Worm (Caenorhabditis elegans): Measurements from ENCODE around the gene F10E7.5.

The F10E7.5 gene

ce11 chrII:7147550-7147949 lies 35.8 kb downstream of the F10E7.5 start (continued):
- TF ChIP-seq hrde-1 (tag; optimal IDR thresholded peaks at IDR 0.05; ENCODE audit: borderline replicate concordance) = peak; percentile 46
- peak; percentile 53; the same call in 1 of the 2 replicates for TF ChIP-seq hmg-1.2 (GFP tag; IDR thresholded peaks at IDR 0.05)
- TF ChIP-seq unc-130 (GFP tag; optimal IDR thresholded peaks at IDR 0.05) = no peak
- TF ChIP-seq aptf-2 (GFP tag; conservative IDR thresholded peaks at IDR 0.05) = no peak
- peak; percentile 78 for TF ChIP-seq snpc-3.4 (tag; optimal IDR thresholded peaks at IDR 0.05)
- peak; percentile 45 for TF ChIP-seq efl-1 (GFP tag; optimal IDR thresholded peaks at IDR 0.05)
- no peak for TF ChIP-seq nhr-179 (tag; optimal IDR thresholded peaks at IDR 0.05)
- peak; percentile 70 for TF ChIP-seq madf-8 (GFP tag; conservative IDR thresholded peaks at IDR 0.05)
- TF ChIP-seq lsl-1 (GFP tag; optimal IDR thresholded peaks at IDR 0.05) = peak; percentile 84
- no peak for TF ChIP-seq ama-1 (optimal IDR thresholded peaks at IDR 0.05)
- no peak for TF ChIP-seq ama-1 (GFP tag; optimal IDR thresholded peaks at IDR 0.05)
- TF ChIP-seq lin-40 (tag; optimal IDR thresholded peaks at IDR 0.05) = peak; percentile 27
- no peak for TF ChIP-seq dpff-1 (tag; optimal IDR thresholded peaks at IDR 0.05)
- TF ChIP-seq attf-5 (GFP tag; optimal IDR thresholded peaks at IDR 0.05) = peak; percentile 68
- TF ChIP-seq lag-1 (GFP tag; IDR thresholded peaks at IDR 0.05) = no peak
- TF ChIP-seq B0019.2 (GFP tag; conservative IDR thresholded peaks at IDR 0.05) = peak; percentile 61
- TF ChIP-seq ZK185.1 (tag; optimal IDR thresholded peaks at IDR 0.05; ENCODE audit: poor library complexity, severe bottlenecking) = peak; percentile 35
- peak; percentile 55; the same call in 1 of the 2 replicates for TF ChIP-seq ceh-100 (GFP tag; IDR thresholded peaks at IDR 0.05)
- peak; percentile 85 for TF ChIP-seq lin-54 (GFP tag; optimal IDR thresholded peaks at IDR 0.05)
- TF ChIP-seq attf-6 (GFP tag; IDR thresholded peaks at IDR 0.05) = no peak
- peak in 1 of 3 experiments; percentile 76 for TF ChIP-seq lin-35 (GFP tag; optimal IDR thresholded peaks at IDR 0.05)
- no peak for TF ChIP-seq mel-28 (tag; optimal IDR thresholded peaks at IDR 0.05; ENCODE audit: borderline replicate concordance)
- TF ChIP-seq nhr-80 (tag; optimal IDR thresholded peaks at IDR 0.05) = no peak
- TF ChIP-seq lin-26 (GFP tag; IDR thresholded peaks at IDR 0.05) = no peak
- TF ChIP-seq F49E8.2 (tag; optimal IDR thresholded peaks at IDR 0.05; ENCODE audit: insufficient read depth) = peak; percentile 70
- TF ChIP-seq madf-10 (tag; optimal IDR thresholded peaks at IDR 0.05) = no peak
- TF ChIP-seq Y79H2A.3 (GFP tag; conservative IDR thresholded peaks at IDR 0.05) = no peak
- TF ChIP-seq F23B12.7 (tag; optimal IDR thresholded peaks at IDR 0.05; ENCODE audit: insufficient read depth) = peak; percentile 34
- peak; percentile 55 for TF ChIP-seq tlf-1 (GFP tag; optimal IDR thresholded peaks at IDR 0.05)
- TF ChIP-seq him-1 (tag; optimal IDR thresholded peaks at IDR 0.05) = peak; percentile 75
- peak; percentile 65 for TF ChIP-seq snpc-1.1 (tag; optimal IDR thresholded peaks at IDR 0.05; ENCODE audit: insufficient read depth)
- 0 out of 2 replicates have a peak, but pooled peaks have one; percentile 17 for TF ChIP-seq ekl-4 (GFP tag; IDR thresholded peaks at IDR 0.05)
- no peak for TF ChIP-seq sea-2 (GFP tag; IDR thresholded peaks at IDR 0.05)
- TF ChIP-seq repo-1 (tag; optimal IDR thresholded peaks at IDR 0.05) = no peak
- peak; percentile 88; the same call in 1 of the 2 replicates for TF ChIP-seq mcd-1 (GFP tag; IDR thresholded peaks at IDR 0.05)

ce11 chrII:7148099-7148498 lies 36.3 kb downstream of the F10E7.5 start, which contains the start of gene T07F8.1:
Gene T07F8.1, plus strand, starts transcription at chrII:7148399.
- no peak for TF ChIP-seq let-607 (tag; optimal IDR thresholded peaks at IDR 0.05)
- no peak for TF ChIP-seq rcor-1 (GFP tag; IDR thresholded peaks at IDR 0.05)
- TF ChIP-seq B0019.2 (GFP tag; conservative IDR thresholded peaks at IDR 0.05) = no peak
- no peak for TF ChIP-seq F57C9.4 (tag; optimal IDR thresholded peaks at IDR 0.05)
- no peak for TF ChIP-seq hmg-1.2 (GFP tag; IDR thresholded peaks at IDR 0.05)
- TF ChIP-seq hrde-1 (tag; optimal IDR thresholded peaks at IDR 0.05; ENCODE audit: borderline replicate concordance) = no peak
- TF ChIP-seq madf-10 (tag; optimal IDR thresholded peaks at IDR 0.05) = no peak
- TF ChIP-seq hmg-20 (GFP tag; IDR thresholded peaks at IDR 0.05) = no peak
- no peak for TF ChIP-seq ztf-28 (GFP tag; IDR thresholded peaks at IDR 0.05)
- no peak for TF ChIP-seq F49E8.2 (tag; optimal IDR thresholded peaks at IDR 0.05; ENCODE audit: insufficient read depth)
- TF ChIP-seq hlh-26 (GFP tag; conservative IDR thresholded peaks at IDR 0.05) = no peak
- no peak for TF ChIP-seq lsy-27 (tag; optimal IDR thresholded peaks at IDR 0.05; ENCODE audit: borderline replicate concordance, insufficient read depth)
- no peak for TF ChIP-seq nfya-2 (GFP tag; IDR thresholded peaks at IDR 0.05)
- no peak for TF ChIP-seq zim-3 (tag; optimal IDR thresholded peaks at IDR 0.05)
- no peak for TF ChIP-seq lin-26 (GFP tag; IDR thresholded peaks at IDR 0.05)
- TF ChIP-seq mcd-1 (GFP tag; IDR thresholded peaks at IDR 0.05) = no peak
- TF ChIP-seq snpc-4 (GFP tag; optimal IDR thresholded peaks at IDR 0.05) = no peak
- TF ChIP-seq snpc-4 (tag; optimal IDR thresholded peaks at IDR 0.05) = no peak

All from whole organism, young adult.